Worm (Caenorhabditis elegans): ENCODE results near the gene Y69A2AR.31.

Y69A2AR.31 gene

DNA sequence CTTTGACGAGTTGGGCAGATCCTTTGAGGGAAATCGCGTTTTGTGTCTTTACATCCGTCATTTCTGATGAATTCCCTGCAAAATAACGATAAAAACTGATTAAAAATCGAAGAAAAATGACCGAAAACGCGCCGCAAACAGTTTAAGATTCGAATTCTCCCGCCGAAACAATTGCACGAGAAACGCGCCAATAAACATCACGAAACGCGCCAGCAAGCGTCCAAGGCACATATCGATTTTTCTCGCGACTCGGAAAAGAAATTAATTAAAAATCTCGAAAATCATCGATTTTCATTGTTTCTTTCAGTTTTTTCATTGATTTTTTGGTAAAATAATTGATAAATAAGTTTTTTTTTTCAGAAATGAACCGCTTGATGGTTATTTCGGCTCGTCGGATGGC is 22.9 kb downstream of the Y69A2AR.31 start, which contains the start of the genes mdf-2 and nduv-3 (continued):
- peak; percentile 27 for TF ChIP-seq duxl-1 (tag; optimal IDR thresholded peaks at IDR 0.05; ENCODE audit: poor library complexity)
- peak; percentile 64 for TF ChIP-seq ceh-20 (GFP tag; IDR thresholded peaks at IDR 0.05)

ce11 chrIV:2639666-2640273 is 24.0 kb downstream of the Y69A2AR.31 start:
- peak; percentile 87 for TF ChIP-seq pha-4 (GFP tag; IDR thresholded peaks at IDR 0.05)
- TF ChIP-seq pha-4 (tag; optimal IDR thresholded peaks at IDR 0.05), result no peak
- TF ChIP-seq dve-1 (tag; optimal IDR thresholded peaks at IDR 0.05; ENCODE audit: insufficient read depth), result peak; percentile 13
- peak; percentile 97 for TF ChIP-seq ceh-28 (tag; optimal IDR thresholded peaks at IDR 0.05)
- TF ChIP-seq lin-38 (GFP tag; IDR thresholded peaks at IDR 0.05), result peak; percentile 83
- TF ChIP-seq dpl-1 (GFP tag; optimal IDR thresholded peaks at IDR 0.05), result peak; percentile 47
- peak; percentile 76 for TF ChIP-seq tra-1 (GFP tag; IDR thresholded peaks at IDR 0.05)
- TF ChIP-seq nhr-102 (tag; optimal IDR thresholded peaks at IDR 0.05), result peak; percentile 68
- TF ChIP-seq daf-16 (GFP tag; optimal IDR thresholded peaks at IDR 0.05), result peak in 1 of 2 experiments; percentile 77
- TF ChIP-seq daf-16 (tag; optimal IDR thresholded peaks at IDR 0.05), result peak; percentile 37
- TF ChIP-seq hlh-11 (tag; optimal IDR thresholded peaks at IDR 0.05), result peak; percentile 35
- TF ChIP-seq aly-2 (tag; optimal IDR thresholded peaks at IDR 0.05), result no peak
- TF ChIP-seq ceh-82 (tag; optimal IDR thresholded peaks at IDR 0.05), result no peak
- peak; percentile 73 for TF ChIP-seq Y5F2A.4 (GFP tag; optimal IDR thresholded peaks at IDR 0.05)
- TF ChIP-seq F44E2.7 (GFP tag; IDR thresholded peaks at IDR 0.05), result peak; percentile 98
- no peak for TF ChIP-seq ztf-7 (tag; optimal IDR thresholded peaks at IDR 0.05)
- peak; percentile 84 for TF ChIP-seq ctbp-1 (GFP tag; IDR thresholded peaks at IDR 0.05)
- peak; percentile 85 for TF ChIP-seq D1046.2 (GFP tag; IDR thresholded peaks at IDR 0.05)
- TF ChIP-seq daf-12 (tag; optimal IDR thresholded peaks at IDR 0.05), result no peak
- TF ChIP-seq sdz-12 (GFP tag; optimal IDR thresholded peaks at IDR 0.05), result peak; percentile 65
- no peak for TF ChIP-seq F10B5.3 (tag; optimal IDR thresholded peaks at IDR 0.05)
- no peak for TF ChIP-seq mdl-1 (tag; optimal IDR thresholded peaks at IDR 0.05)
- no peak for TF ChIP-seq hif-1 (tag; optimal IDR thresholded peaks at IDR 0.05)
- TF ChIP-seq daf-19 (GFP tag; conservative IDR thresholded peaks at IDR 0.05), result no peak
- TF ChIP-seq ceh-62 (tag; optimal IDR thresholded peaks at IDR 0.05), result no peak
- peak; percentile 97 for TF ChIP-seq egl-43 (GFP tag; IDR thresholded peaks at IDR 0.05)
- TF ChIP-seq lin-13 (GFP tag; optimal IDR thresholded peaks at IDR 0.05), result no peak
- TF ChIP-seq lin-1 (GFP tag; IDR thresholded peaks at IDR 0.05), result no peak
- TF ChIP-seq spr-1 (tag; optimal IDR thresholded peaks at IDR 0.05), result peak; percentile 13
- peak; percentile 40; the same call in 1 of the 2 replicates for TF ChIP-seq set-16 (GFP tag; IDR thresholded peaks at IDR 0.05)
- no peak for TF ChIP-seq ces-1 (GFP tag; optimal IDR thresholded peaks at IDR 0.05)
- peak; percentile 31 for TF ChIP-seq mep-1 (tag; optimal IDR thresholded peaks at IDR 0.05)
- TF ChIP-seq nhr-237 (tag; optimal IDR thresholded peaks at IDR 0.05), result no peak
- 0 out of 2 replicates have a peak, but pooled peaks have one; percentile 6 for TF ChIP-seq mxl-2 (GFP tag; conservative IDR thresholded peaks at IDR 0.05)
- TF ChIP-seq lim-7 (GFP tag; IDR thresholded peaks at IDR 0.05), result peak; percentile 91
- no peak for TF ChIP-seq mxl-3 (GFP tag; optimal IDR thresholded peaks at IDR 0.05)
- TF ChIP-seq zag-1 (tag; optimal IDR thresholded peaks at IDR 0.05), result no peak
- peak; percentile 10 for TF ChIP-seq unc-130 (GFP tag; optimal IDR thresholded peaks at IDR 0.05)
- TF ChIP-seq gei-8 (GFP tag; optimal IDR thresholded peaks at IDR 0.05), result peak; percentile 58
- TF ChIP-seq php-3 (GFP tag; IDR thresholded peaks at IDR 0.05), result peak; percentile 78
- TF ChIP-seq R02D3.7 (tag; optimal IDR thresholded peaks at IDR 0.05), result no peak
- TF ChIP-seq nhr-25 (tag; optimal IDR thresholded peaks at IDR 0.05; ENCODE audit: borderline replicate concordance, insufficient read depth), result no peak
- peak in 1 of 2 experiments; percentile 43 for TF ChIP-seq lsy-2 (tag; optimal IDR thresholded peaks at IDR 0.05)
- no peak for TF ChIP-seq unc-39 (tag; optimal IDR thresholded peaks at IDR 0.05)
- no peak for TF ChIP-seq attf-4 (tag; optimal IDR thresholded peaks at IDR 0.05)
- no peak for TF ChIP-seq unc-62 (GFP tag; optimal IDR thresholded peaks at IDR 0.05 in 1 of 2)
- no peak for TF ChIP-seq unc-62 (tag; optimal IDR thresholded peaks at IDR 0.05)

Data from whole organism, L4 larva.